Fruit fly (Drosophila melanogaster) whole organism, prepupa: ENCODE data around the gene cbt.
A peak's percentile ranks its signal among the peaks of the same experiment; 100 is the strongest.

Experiments
- Blimp-1 ChIP-seq: fragments of 200-800 bp; sonication (Bioruptor generic); optimal IDR thresholded peaks from 3 replicates; lab custom pipeline; 2017; ENCODE audit warnings: missing biosample characterization, missing genetic modification characterization, mild to moderate bottlenecking, moderate library complexity, missing genetic modification reagents
- CG10631 ChIP-seq: fragments of 200-800 bp; sonication (Bioruptor generic); optimal IDR thresholded peaks from 2 replicates; lab custom pipeline; 2016; ENCODE audit warnings: missing biosample characterization, missing genetic modification characterization
- CG10669 ChIP-seq: fragments of 200-800 bp; sonication (Bioruptor generic); optimal IDR thresholded peaks from 3 replicates; lab custom pipeline; 2018; ENCODE audit warnings: missing biosample characterization, mild to moderate bottlenecking, missing genetic modification characterization, moderate library complexity
- CG11762 ChIP-seq: fragments of 200-800 bp; sonication (Bioruptor generic); optimal IDR thresholded peaks from 3 replicates; lab custom pipeline; 2016; ENCODE audit warnings: missing biosample characterization, missing genetic modification characterization; ENCODE audit not compliant: insufficient read depth
- CG11902 ChIP-seq: fragments of 200-800 bp; sonication (Bioruptor generic); optimal IDR thresholded peaks from 3 replicates; lab custom pipeline; 2016; ENCODE audit warnings: missing biosample characterization, missing genetic modification characterization
- CG34406 ChIP-seq: fragments of 200-800 bp; sonication (Bioruptor generic); optimal IDR thresholded peaks from 3 replicates; lab custom pipeline; 2016; ENCODE audit warnings: missing biosample characterization, missing genetic modification characterization
- CG6276 ChIP-seq: fragments of 200-800 bp; sonication (Bioruptor generic); optimal IDR thresholded peaks from 2 replicates; lab custom pipeline; 2017; ENCODE audit warnings: missing biosample characterization, mild to moderate bottlenecking, missing genetic modification characterization
- CG6792 ChIP-seq: fragments of 200-800 bp; sonication (Bioruptor generic); optimal IDR thresholded peaks from 3 replicates; lab custom pipeline; 2016; ENCODE audit warnings: missing biosample characterization, missing genetic modification characterization
- CG6854 ChIP-seq: fragments of 200-800 bp; sonication (Bioruptor generic); optimal IDR thresholded peaks from 2 replicates; lab custom pipeline; 2017; ENCODE audit warnings: missing biosample characterization, mild to moderate bottlenecking, missing genetic modification characterization
- CG8119 ChIP-seq: fragments of 200-800 bp; sonication (Bioruptor generic); IDR thresholded peaks from 3 replicates; pipeline ENCODE4 v1.3.6; 2022; ENCODE audit warnings: missing biosample characterization, missing genetic modification characterization
- CG8319 ChIP-seq: fragments of 200-800 bp; sonication (Bioruptor generic); optimal IDR thresholded peaks from 3 replicates; lab custom pipeline; 2016; ENCODE audit warnings: missing biosample characterization, missing genetic modification characterization
- CG8632 ChIP-seq: fragments of 200-800 bp; sonication (Bioruptor generic); optimal IDR thresholded peaks from 3 replicates; lab custom pipeline; 2016; ENCODE audit warnings: missing biosample characterization, missing genetic modification characterization
- CG9139 ChIP-seq: fragments of 200-800 bp; sonication (Bioruptor generic); optimal IDR thresholded peaks from 3 replicates; lab custom pipeline; 2017; ENCODE audit warnings: missing biosample characterization, mild to moderate bottlenecking, missing genetic modification characterization
- Eip75B ChIP-seq: fragments of 200-800 bp; sonication (Bioruptor generic); optimal IDR thresholded peaks from 3 replicates; lab custom pipeline; 2016; ENCODE audit warnings: missing biosample characterization, missing genetic modification characterization
- Eip93F ChIP-seq: fragments of 200-800 bp; sonication (Bioruptor generic); optimal IDR thresholded peaks from 2 replicates; lab custom pipeline; 2016; ENCODE audit warnings: missing biosample characterization, mild to moderate bottlenecking, missing genetic modification characterization
- Ets21C ChIP-seq: fragments of 200-800 bp; sonication (Bioruptor generic); optimal IDR thresholded peaks from 3 replicates; lab custom pipeline; 2016; ENCODE audit warnings: missing biosample characterization, missing genetic modification characterization
- Ets96B ChIP-seq: fragments of 200-800 bp; optimal IDR thresholded peaks from 2 replicates; lab custom pipeline; 2019; ENCODE audit warnings: missing biosample characterization, mild to moderate bottlenecking, missing genetic modification characterization, moderate library complexity
- Gug ChIP-seq: fragments of 200-800 bp; sonication (Bioruptor generic); IDR thresholded peaks from 2 replicates; pipeline ENCODE4 v1.3.6; 2022; ENCODE audit warnings: missing biosample characterization, missing genetic modification characterization
- Hr38 ChIP-seq: sonication (Bioruptor generic); optimal IDR thresholded peaks from 2 replicates; lab custom pipeline; 2016; ENCODE audit warnings: missing biosample characterization, missing genetic modification characterization
- Hr4 ChIP-seq: fragments of 200-800 bp; sonication (Bioruptor generic); optimal IDR thresholded peaks from 3 replicates; lab custom pipeline; 2016; ENCODE audit warnings: missing biosample characterization, missing genetic modification characterization
- Met ChIP-seq: fragments of 200-800 bp; sonication (Bioruptor generic); optimal IDR thresholded peaks from 3 replicates; lab custom pipeline; 2016; ENCODE audit warnings: missing biosample characterization, missing genetic modification characterization
- OdsH ChIP-seq: fragments of 200-800 bp; sonication (Bioruptor generic); optimal IDR thresholded peaks from 3 replicates; lab custom pipeline; 2016; ENCODE audit warnings: missing biosample characterization, missing genetic modification characterization
- Sox15 ChIP-seq: fragments of 200-800 bp; sonication (Bioruptor generic); optimal IDR thresholded peaks from 3 replicates; lab custom pipeline; 2016; ENCODE audit warnings: missing biosample characterization, missing genetic modification characterization
- cyc ChIP-seq: fragments of 200-800 bp; sonication (Bioruptor generic); optimal IDR thresholded peaks from 3 replicates; lab custom pipeline; 2016; ENCODE audit warnings: missing biosample characterization, missing genetic modification characterization
- dac ChIP-seq: fragments of 200-800 bp; sonication (Bioruptor generic); optimal IDR thresholded peaks from 2 replicates; lab custom pipeline; 2017; ENCODE audit warnings: missing biosample characterization, mild to moderate bottlenecking, missing genetic modification characterization
- eg ChIP-seq: fragments of 200-800 bp; sonication (Bioruptor generic); IDR thresholded peaks from 3 replicates; pipeline ENCODE4 v1.3.6; 2022; ENCODE audit warnings: missing biosample characterization, missing genetic modification characterization
- fd85E ChIP-seq: fragments of 200-800 bp; sonication (Bioruptor generic); optimal IDR thresholded peaks from 3 replicates; lab custom pipeline; 2016; ENCODE audit warnings: missing biosample characterization, missing genetic modification characterization
- fkh ChIP-seq: fragments of 200-800 bp; sonication (Bioruptor generic); optimal IDR thresholded peaks from 3 replicates; lab custom pipeline; 2017; ENCODE audit warnings: missing biosample characterization, mild to moderate bottlenecking, missing genetic modification characterization, moderate library complexity
- lz ChIP-seq: fragments of 200-800 bp; sonication (Bioruptor generic); optimal IDR thresholded peaks from 3 replicates; lab custom pipeline; 2016; ENCODE audit warnings: missing biosample characterization, missing genetic modification characterization
- pdm3 ChIP-seq: fragments of 200-800 bp; sonication (Bioruptor generic); optimal IDR thresholded peaks from 3 replicates; lab custom pipeline; 2016; ENCODE audit warnings: missing biosample characterization, missing genetic modification characterization
- spab ChIP-seq: fragments of 200-800 bp; sonication (Bioruptor generic); optimal IDR thresholded peaks from 2 replicates; lab custom pipeline; 2017; ENCODE audit warnings: missing biosample characterization, mild to moderate bottlenecking, missing genetic modification characterization, missing genetic modification reagents
- ss ChIP-seq, 2 experiments: fragments of 200-800 bp; sonication (Bioruptor generic); optimal IDR thresholded peaks; 2 replicates in 1 of 2; 3 replicates in 1 of 2; lab custom pipeline; 2017 to 2018; ENCODE audit warnings: mild to moderate bottlenecking in 2 of 2, missing biosample characterization in 2 of 2, missing genetic modification characterization in 2 of 2, moderate library complexity in 1 of 2
- svp ChIP-seq: fragments of 200-800 bp; sonication (Bioruptor generic); peaks from one replicate; lab custom pipeline; 2016; ENCODE audit warnings: missing biosample characterization, missing genetic modification characterization
- topi ChIP-seq: fragments of 200-800 bp; sonication (Bioruptor generic); optimal IDR thresholded peaks from 3 replicates; lab custom pipeline; 2016; ENCODE audit warnings: missing biosample characterization, missing genetic modification characterization
- vri ChIP-seq: fragments of 200-800 bp; sonication (Bioruptor generic); optimal IDR thresholded peaks from 3 replicates; lab custom pipeline; 2016; ENCODE audit warnings: missing biosample characterization, mild to moderate bottlenecking, missing genetic modification characterization

The cbt gene

DNA sequence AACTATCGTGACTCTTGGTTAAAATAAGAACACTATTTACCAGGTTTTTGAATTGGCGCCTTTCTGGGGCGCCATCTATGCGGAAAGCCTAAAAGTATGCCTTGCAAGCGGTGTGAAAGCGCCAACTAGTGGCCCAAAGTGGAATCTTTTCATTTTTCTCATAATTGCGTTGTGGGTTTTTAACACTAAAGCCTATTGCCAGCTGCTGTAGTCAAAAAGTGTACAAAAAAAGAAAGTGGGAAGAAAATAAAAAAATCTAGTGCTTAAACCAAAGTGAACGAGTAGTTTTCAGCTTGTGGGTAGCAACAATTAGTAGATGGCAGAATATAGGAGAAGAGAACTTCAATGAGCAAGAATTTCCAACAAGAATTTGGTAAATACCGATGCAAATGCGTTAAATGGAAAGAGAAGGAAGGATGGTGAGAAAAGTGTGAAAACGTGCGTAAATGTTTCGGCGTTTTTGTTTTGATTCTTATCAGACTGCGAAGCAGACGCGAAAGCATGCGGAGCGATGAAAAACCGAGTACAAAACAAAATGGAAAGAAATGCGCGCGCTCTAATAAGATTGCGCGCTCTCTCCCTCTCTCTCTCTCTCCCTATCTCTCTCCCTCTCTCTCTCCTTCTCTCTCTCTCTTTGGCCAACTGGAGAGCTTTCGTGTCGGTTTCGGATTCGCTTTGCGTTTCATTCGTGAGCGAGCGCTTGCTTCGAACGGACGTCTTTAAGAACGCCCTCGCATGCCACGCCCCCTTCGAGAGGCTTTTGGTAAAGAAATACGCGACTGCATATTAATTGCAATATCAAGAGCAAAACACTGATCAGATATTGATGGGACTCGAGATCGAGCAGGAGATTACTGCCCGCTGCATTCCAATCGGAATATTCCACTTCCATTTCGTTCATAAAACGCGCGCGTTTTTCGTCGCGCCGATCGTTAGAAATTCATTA lies 10.9 kb upstream of the cbt start (continued):
- peak; percentile 25 for TF ChIP-seq CG10669
- TF ChIP-seq spab (GFP tag; lab: Kevin White, UChicago): peak; percentile 26
- TF ChIP-seq lz (GFP tag; lab: Kevin White, UChicago): peak; percentile 56
- peak; percentile 30 for TF ChIP-seq pdm3 (GFP tag; lab: Kevin White, UChicago)
- peak; percentile 83 for TF ChIP-seq svp (GFP tag; lab: Kevin White, UChicago)
- TF ChIP-seq CG6792 (GFP tag; lab: Kevin White, UChicago): peak; percentile 30
- TF ChIP-seq Ets21C (GFP tag; lab: Kevin White, UChicago): peak; percentile 45
- TF ChIP-seq fd85E (GFP tag; lab: Kevin White, UChicago): peak; percentile 33
- peak; percentile 39 for TF ChIP-seq fkh (GFP tag; lab: Kevin White, UChicago)
- TF ChIP-seq topi: peak; percentile 73
- TF ChIP-seq CG9139: peak; percentile 81
- TF ChIP-seq eg (GFP tag; lab: Robert Waterston, UW): peak; percentile 65
- peak; percentile 61 for TF ChIP-seq CG8632 (GFP tag; lab: Kevin White, UChicago)
- no peak; the same call in 1 of the 2 replicates for TF ChIP-seq Gug (GFP tag; lab: Robert Waterston, UW)
- TF ChIP-seq CG11902: peak; percentile 40
- TF ChIP-seq CG6276 (GFP tag; lab: Kevin White, UChicago): peak; percentile 77
- TF ChIP-seq CG8319 (GFP tag; lab: Kevin White, UChicago): no peak
- peak; percentile 25 for TF ChIP-seq Eip93F (GFP tag; lab: Kevin White, UChicago)
- peak; percentile 64; the same call in 2 of the 3 replicates for TF ChIP-seq CG8119 (GFP tag; lab: Robert Waterston, UW)
- peak; percentile 49 for TF ChIP-seq Eip75B (GFP tag; lab: Kevin White, UChicago)
- TF ChIP-seq CG11762 (GFP tag; lab: Kevin White, UChicago): peak; percentile 24
- TF ChIP-seq Met (GFP tag; lab: Kevin White, UChicago): peak; percentile 64
- peak; percentile 7 for TF ChIP-seq Sox15 (GFP tag; lab: Kevin White, UChicago)
- TF ChIP-seq dac (GFP tag; lab: Kevin White, UChicago): peak; percentile 4
- TF ChIP-seq cyc (GFP tag; lab: Kevin White, UChicago): peak; percentile 79
- peak; percentile 86 for TF ChIP-seq vri (GFP tag; lab: Kevin White, UChicago)
- TF ChIP-seq Hr38 (GFP tag; lab: Kevin White, UChicago): no peak
- peak; percentile 7 for TF ChIP-seq OdsH (GFP tag; lab: Kevin White, UChicago)
- TF ChIP-seq Ets96B (tag; lab: Kevin White, UChicago): peak; percentile 50

DNA sequence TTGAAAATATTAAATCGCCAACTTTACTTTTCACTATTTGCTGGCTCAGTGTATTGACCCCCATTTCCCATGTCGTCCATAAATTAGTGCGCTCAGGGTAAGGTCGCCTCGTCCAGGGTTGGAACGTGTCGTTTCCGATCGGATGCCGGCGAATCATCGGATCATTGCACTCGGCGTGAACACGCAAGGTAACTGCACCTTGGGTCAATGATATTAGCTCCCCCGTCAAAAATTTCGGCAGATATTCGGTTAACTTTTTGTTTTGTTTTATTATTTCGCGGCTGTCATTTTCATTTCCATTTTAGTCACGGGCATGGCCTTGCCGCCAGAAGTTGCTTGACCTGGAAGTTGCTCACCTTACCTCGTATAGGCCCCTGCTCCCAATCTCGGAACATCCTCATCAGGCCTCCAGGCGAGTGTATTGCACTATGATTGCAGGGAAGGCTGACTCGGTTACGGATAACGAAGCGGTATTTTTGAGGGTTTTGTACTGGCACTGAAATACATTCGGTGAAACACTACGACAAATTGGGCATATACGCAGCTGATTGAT lies 9.1 kb upstream of the cbt start:
- TF ChIP-seq dac (GFP tag; lab: Kevin White, UChicago): no peak
- no peak for TF ChIP-seq fkh (GFP tag; lab: Kevin White, UChicago)
- peak; percentile 2 for TF ChIP-seq Blimp-1 (GFP tag; lab: Kevin White, UChicago)
- TF ChIP-seq Hr4 (GFP tag; lab: Kevin White, UChicago): no peak
- peak; percentile 17 for TF ChIP-seq Eip75B (GFP tag; lab: Kevin White, UChicago)
- peak; percentile 14 for TF ChIP-seq lz (GFP tag; lab: Kevin White, UChicago)
- no peak for TF ChIP-seq CG34406
- TF ChIP-seq CG6792 (GFP tag; lab: Kevin White, UChicago): no peak
- no peak for TF ChIP-seq CG11762 (GFP tag; lab: Kevin White, UChicago)
- TF ChIP-seq Eip93F (GFP tag; lab: Kevin White, UChicago): no peak
- TF ChIP-seq CG10631 (GFP tag; lab: Kevin White, UChicago): peak; percentile 21
- TF ChIP-seq ss (GFP tag; optimal IDR thresholded peaks at IDR 0.05; lab: Kevin White, UChicago): no peak
- TF ChIP-seq CG6854 (GFP tag; lab: Kevin White, UChicago): no peak
- peak; percentile 28 for TF ChIP-seq CG8632 (GFP tag; lab: Kevin White, UChicago)
- TF ChIP-seq CG8119 (GFP tag; lab: Robert Waterston, UW): 0 out of 3 replicates have a peak, but pooled peaks have one; percentile 10
- TF ChIP-seq CG11902: no peak
- TF ChIP-seq svp (GFP tag; lab: Kevin White, UChicago): peak; percentile 86
- peak; percentile 16 for TF ChIP-seq CG10669
